Worm (Caenorhabditis elegans) whole organism, L3 larva: ENCODE measurements around the gene spop-1.

ENCODE experiments used
- aly-2 ChIP-seq: fragments of 150-350 bp; optimal IDR thresholded peaks from 2 replicates; lab custom pipeline; 2014; ENCODE audit warnings: missing biosample characterization, missing genetic modification characterization
- ceh-16 ChIP-seq: sonication (generic microtip); optimal IDR thresholded peaks from 2 replicates; lab custom pipeline; 2017; ENCODE audit warnings: missing biosample characterization, missing genetic modification characterization
- ceh-82 ChIP-seq: fragments of 150-350 bp; optimal IDR thresholded peaks from 2 replicates; lab custom pipeline; 2014; ENCODE audit warnings: missing biosample characterization, missing genetic modification characterization
- elt-1 ChIP-seq: fragments of 150-350 bp; optimal IDR thresholded peaks from 2 replicates; lab custom pipeline; 2014; ENCODE audit warnings: missing biosample characterization, missing genetic modification characterization
- elt-3 ChIP-seq, 3 experiments: fragments of 150-350 bp in 1 of 3; sonication (generic microtip) in 2 of 3; optimal IDR thresholded peaks; 2 replicates in 2 of 3; 4 replicates in 1 of 3; lab custom pipeline; 2014 to 2017; ENCODE audit warnings: missing biosample characterization in 3 of 3, missing genetic modification characterization in 3 of 3
- lin-15B ChIP-seq: fragments of 150-350 bp; optimal IDR thresholded peaks from 2 replicates; lab custom pipeline; 2014; ENCODE audit warnings: missing biosample characterization, missing genetic modification characterization
- lin-39 ChIP-seq: fragments of 150-350 bp; optimal IDR thresholded peaks from 2 replicates; lab custom pipeline; 2018; ENCODE audit warnings: missing biosample characterization, missing genetic modification reagents, missing genetic modification characterization
- mdl-1 ChIP-seq: fragments of 150-350 bp; optimal IDR thresholded peaks from 2 replicates; lab custom pipeline; 2014; ENCODE audit warnings: missing biosample characterization, missing genetic modification characterization
- nhr-237 ChIP-seq: fragments of 150-350 bp; optimal IDR thresholded peaks from 2 replicates; lab custom pipeline; 2014; ENCODE audit warnings: missing biosample characterization, missing genetic modification characterization
- nhr-76 ChIP-seq: fragments of 150-350 bp; sonication (generic microtip); optimal IDR thresholded peaks from 5 replicates; lab custom pipeline; 2014; ENCODE audit warnings: missing biosample characterization, missing genetic modification characterization
- pha-4 ChIP-seq: fragments of 150-350 bp; optimal IDR thresholded peaks from 2 replicates; lab custom pipeline; 2014; ENCODE audit warnings: missing biosample characterization, missing genetic modification reagents, missing genetic modification characterization
- pqm-1 ChIP-seq: fragments of 150-350 bp; optimal IDR thresholded peaks from 2 replicates; lab custom pipeline; 2017; ENCODE audit warnings: missing biosample characterization, missing genetic modification characterization, inconsistent platforms
- snpc-4 ChIP-seq: fragments of 150-350 bp; optimal IDR thresholded peaks from 2 replicates; lab custom pipeline; 2014; ENCODE audit warnings: missing biosample characterization, missing genetic modification characterization
- unc-62 ChIP-seq: fragments of 150-350 bp; sonication (generic microtip); optimal IDR thresholded peaks from 4 replicates; lab custom pipeline; 2014; ENCODE audit warnings: missing biosample characterization, missing genetic modification reagents, missing genetic modification characterization

DNA sequence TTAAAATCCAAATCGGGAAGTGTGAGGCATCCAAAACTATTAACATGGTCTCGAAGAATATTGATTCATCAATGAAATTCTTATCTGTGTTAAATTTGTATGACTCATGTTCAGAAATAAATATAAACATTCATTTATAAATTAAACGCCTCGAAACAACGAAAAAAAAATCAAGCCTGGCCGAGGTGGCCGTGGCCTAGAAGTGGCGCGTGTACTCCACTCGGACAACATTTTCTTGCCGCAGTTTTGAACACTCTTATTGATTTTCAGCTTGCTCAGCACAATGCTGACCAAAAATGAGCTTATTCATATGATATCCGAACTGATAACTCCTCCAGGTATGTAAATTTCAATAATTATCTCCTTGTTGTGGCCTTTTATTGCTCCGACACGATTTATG, 33.7 kb downstream of the spop-1 start, which contains the start of gene ekl-6:
- no peak for TF ChIP-seq ceh-16 (tag; lab: Kevin White, UChicago)
- TF ChIP-seq elt-3 (tag; optimal IDR thresholded peaks at IDR 0.05; lab: Kevin White, UChicago) = no peak
- no peak for TF ChIP-seq nhr-237 (tag; lab: Kevin White, UChicago)
- peak; percentile 12 for TF ChIP-seq snpc-4
- TF ChIP-seq nhr-76 (tag; lab: Kevin White, UChicago) = no peak
- TF ChIP-seq mdl-1 (tag; lab: Kevin White, UChicago) = no peak
- no peak for TF ChIP-seq pqm-1
- TF ChIP-seq lin-39 (tag; lab: Kevin White, UChicago) = no peak
- peak; percentile 48 for TF ChIP-seq lin-15B
- no peak for TF ChIP-seq ceh-82 (tag; lab: Kevin White, UChicago)
- no peak for TF ChIP-seq pha-4 (tag; lab: Kevin White, UChicago)
- no peak for TF ChIP-seq unc-62 (GFP tag; lab: Kevin White, UChicago)
- TF ChIP-seq aly-2 (tag; lab: Kevin White, UChicago) = no peak
- TF ChIP-seq elt-1 (tag; lab: Kevin White, UChicago) = no peak
